Worm (Caenorhabditis elegans): Measurements from ENCODE around the gene arrd-16.

DNA sequence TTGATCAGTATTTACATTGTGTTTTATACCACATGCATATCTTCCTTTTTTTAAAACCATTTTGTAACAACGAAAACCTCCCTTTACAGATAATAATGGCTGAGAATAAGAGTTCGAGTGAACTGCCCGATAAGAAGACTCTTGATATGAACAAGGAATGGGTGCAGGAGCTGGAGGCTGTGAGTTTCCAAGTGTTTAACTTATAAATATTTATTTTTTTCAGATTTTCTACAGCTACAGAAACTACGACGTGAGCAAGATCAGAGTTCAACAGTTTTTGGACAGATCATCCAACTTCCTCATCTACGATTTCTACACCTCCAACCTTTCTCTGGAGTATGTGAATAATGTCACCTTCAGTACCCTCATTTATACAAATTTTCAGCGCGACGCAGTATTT is 11.9 kb downstream of the arrd-16 start, which contains the start of gene herd-1:
- TF ChIP-seq unc-39 (tag; optimal IDR thresholded peaks at IDR 0.05) (no peak), nhr-237 (tag; optimal IDR thresholded peaks at IDR 0.05) (no peak), ceh-82 (tag; optimal IDR thresholded peaks at IDR 0.05) (no peak), skn-1 (tag; optimal IDR thresholded peaks at IDR 0.05) (no peak)

Measured in whole organism, L3 larva.